Worm (Caenorhabditis elegans) whole organism, young adult: ENCODE data around the gene adt-2.

Experiments
- K11D2.4 ChIP-seq: fragments of 200-800 bp; sonication (Bioruptor generic); IDR thresholded peaks from 2 replicates; pipeline ENCODE4 v1.3.6; 2022; ENCODE audit warnings: missing genetic modification reagents, missing genetic modification characterization, missing compliant biosample characterization
- akir-1 ChIP-seq: fragments of 200-800 bp; sonication (Bioruptor generic); optimal IDR thresholded peaks from 2 replicates; lab custom pipeline; 2018; ENCODE audit warnings: mild to moderate bottlenecking, missing genetic modification characterization, moderate library complexity, missing compliant biosample characterization
- ama-1 ChIP-seq, 3 experiments: fragments of 150-350 bp in 1 of 3; sonication (generic microtip) in 2 of 3; optimal IDR thresholded peaks; 2 replicates each; lab custom pipeline; 2014 to 2018; ENCODE audit warnings: missing biosample characterization in 2 of 3, missing genetic modification characterization in 2 of 3, missing genetic modification reagents in 2 of 3
- unc-62 ChIP-seq: fragments of 150-350 bp; optimal IDR thresholded peaks from 2 replicates; lab custom pipeline; 2014; ENCODE audit warnings: missing biosample characterization, missing genetic modification reagents, missing genetic modification characterization
- zim-3 ChIP-seq: sonication (generic microtip); optimal IDR thresholded peaks from 2 replicates; lab custom pipeline; 2017; ENCODE audit warnings: mild to moderate bottlenecking, missing genetic modification characterization, moderate library complexity, missing compliant biosample characterization

DNA sequence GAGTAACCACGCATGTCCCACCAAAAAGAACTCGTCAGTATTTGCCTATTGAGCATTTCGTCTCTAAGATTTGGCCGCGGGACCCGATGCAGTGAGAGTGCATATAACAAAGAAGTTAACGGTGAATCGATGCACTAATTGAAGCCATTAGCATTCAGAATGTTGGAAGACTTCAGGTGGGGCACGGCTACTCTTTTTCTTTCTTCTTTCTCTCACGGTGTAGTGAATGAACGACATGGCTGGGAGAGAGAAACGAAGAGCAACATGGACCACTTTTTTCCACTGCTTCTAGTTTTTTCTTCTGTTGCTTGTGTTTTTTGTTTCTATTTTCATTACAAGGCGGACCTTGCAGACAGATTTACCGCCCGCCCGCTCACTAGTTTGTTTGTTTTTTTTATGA, 44.9 kb upstream of the adt-2 start:
- TF ChIP-seq ama-1 (optimal IDR thresholded peaks at IDR 0.05; lab: Kevin White, UChicago) (no peak), ama-1 (GFP tag; optimal IDR thresholded peaks at IDR 0.05; lab: Kevin White, UChicago) (no peak), unc-62 (no peak), K11D2.4 (no peak), zim-3 (tag; lab: Kevin White, UChicago) (no peak), akir-1 (no peak)
